Worm (Caenorhabditis elegans): ENCODE results near the gene Y105C5B.8.

DNA sequence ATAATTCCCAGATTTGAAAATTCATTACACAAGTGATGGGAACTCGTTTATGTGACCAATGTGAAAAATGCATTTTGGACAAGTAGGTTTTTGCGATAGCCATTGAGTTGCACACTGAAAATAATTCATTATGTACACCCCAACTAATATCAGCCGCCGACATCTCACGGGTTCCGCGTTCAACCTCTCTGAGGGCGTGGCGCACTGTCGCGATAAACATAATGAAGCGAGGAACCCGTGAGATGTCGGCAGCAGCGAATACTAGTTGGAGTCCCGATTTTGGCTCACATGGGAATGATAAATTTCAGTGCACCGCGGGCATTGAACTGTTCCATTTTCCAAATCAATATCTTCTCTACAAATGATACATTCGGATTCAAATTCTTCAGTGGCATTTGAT lies 10.4 kb upstream of the Y105C5B.8 start:
- TF ChIP-seq dao-5 (tag; optimal IDR thresholded peaks at IDR 0.05) (no peak), him-1 (tag; optimal IDR thresholded peaks at IDR 0.05) (no peak), W03F9.2 (tag; optimal IDR thresholded peaks at IDR 0.05) (no peak)
